Worm (Caenorhabditis elegans): ENCODE results near the gene egl-44.

Gene egl-44

DNA sequence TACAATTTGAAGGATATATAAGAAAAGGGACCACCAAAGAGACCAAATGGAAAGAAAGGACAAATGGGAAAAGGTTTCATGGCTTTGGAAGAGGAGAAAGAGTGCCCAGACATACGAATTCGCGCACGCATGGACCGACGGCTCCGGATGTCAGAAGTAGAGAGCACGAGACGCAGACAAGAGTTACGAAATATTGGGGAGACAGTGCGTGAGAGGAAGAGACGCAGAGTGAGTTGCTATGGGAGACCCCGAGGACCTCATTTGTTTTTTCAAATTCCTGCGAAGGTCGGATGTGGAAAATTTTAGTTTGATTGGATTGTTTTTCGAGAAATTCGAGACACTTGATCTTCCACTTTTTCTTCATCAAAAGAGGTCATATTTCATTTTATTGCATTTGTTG lies 38.0 kb downstream of the egl-44 start (continued):
- TF ChIP-seq dsc-1 (tag; optimal IDR thresholded peaks at IDR 0.05), result no peak
- TF ChIP-seq zip-4 (GFP tag; optimal IDR thresholded peaks at IDR 0.05), result peak; percentile 74
- peak in 1 of 2 experiments; percentile 5 for TF ChIP-seq lin-35 (GFP tag; optimal IDR thresholded peaks at IDR 0.05)
- peak; percentile 20 for TF ChIP-seq egl-13 (tag; optimal IDR thresholded peaks at IDR 0.05)
- no peak for TF ChIP-seq C04F5.9 (tag; optimal IDR thresholded peaks at IDR 0.05)
- peak; percentile 93 for TF ChIP-seq fkh-8 (tag; optimal IDR thresholded peaks at IDR 0.05)
- TF ChIP-seq Y116A8C.19 (tag; optimal IDR thresholded peaks at IDR 0.05; ENCODE audit: borderline replicate concordance), result no peak
- TF ChIP-seq nhr-77 (tag; optimal IDR thresholded peaks at IDR 0.05), result no peak
- TF ChIP-seq nhr-76 (tag; optimal IDR thresholded peaks at IDR 0.05), result no peak
- peak; percentile 55 for TF ChIP-seq snpc-4 (tag; optimal IDR thresholded peaks at IDR 0.05)
- no peak for TF ChIP-seq mab-9 (GFP tag; IDR thresholded peaks at IDR 0.05)
- TF ChIP-seq nhr-47 (tag; optimal IDR thresholded peaks at IDR 0.05), result peak; percentile 59
- TF ChIP-seq mep-1 (tag; optimal IDR thresholded peaks at IDR 0.05), result no peak
- TF ChIP-seq nhr-71 (tag; optimal IDR thresholded peaks at IDR 0.05), result peak; percentile 64
- no peak for TF ChIP-seq aha-1 (tag; optimal IDR thresholded peaks at IDR 0.05)
- no peak for TF ChIP-seq ztf-11 (tag; optimal IDR thresholded peaks at IDR 0.05)
- TF ChIP-seq nhr-28 (tag; optimal IDR thresholded peaks at IDR 0.05), result no peak
- no peak for TF ChIP-seq dpl-1 (GFP tag; optimal IDR thresholded peaks at IDR 0.05)
- TF ChIP-seq jun-1 (tag; optimal IDR thresholded peaks at IDR 0.05), result no peak
- no peak for TF ChIP-seq unc-30 (tag; optimal IDR thresholded peaks at IDR 0.05)
- TF ChIP-seq isw-1 (GFP tag; IDR thresholded peaks at IDR 0.05), result peak; percentile 57

DNA sequence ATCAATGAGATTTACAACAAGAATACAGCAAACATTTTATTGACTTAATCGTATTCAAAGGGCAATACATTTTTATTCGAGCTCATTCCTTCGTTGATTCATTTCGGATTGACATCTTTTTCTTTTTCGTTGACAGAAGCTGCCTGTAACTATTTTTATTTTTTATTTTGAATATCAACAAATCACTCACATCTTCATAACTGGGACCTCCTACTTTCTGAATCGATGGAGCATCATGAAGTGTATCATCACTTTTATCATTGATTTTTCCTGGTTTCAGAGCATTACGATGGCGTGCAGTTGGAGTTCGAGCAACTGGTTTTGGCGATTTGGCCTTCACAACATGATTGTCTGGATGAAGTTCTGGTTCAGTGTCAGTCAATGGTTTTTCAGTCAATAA lies 39.4 kb downstream of the egl-44 start, which contains the start of gene B0034.1:
Gene B0034.1, plus strand, starts transcription at position 301 of the 400 bp plus-strand sequence.
- TF ChIP-seq mdl-1 (tag; optimal IDR thresholded peaks at IDR 0.05), result no peak
- TF ChIP-seq sptf-1 (tag; optimal IDR thresholded peaks at IDR 0.05), result no peak
- TF ChIP-seq ces-1 (GFP tag; optimal IDR thresholded peaks at IDR 0.05), result no peak

DNA sequence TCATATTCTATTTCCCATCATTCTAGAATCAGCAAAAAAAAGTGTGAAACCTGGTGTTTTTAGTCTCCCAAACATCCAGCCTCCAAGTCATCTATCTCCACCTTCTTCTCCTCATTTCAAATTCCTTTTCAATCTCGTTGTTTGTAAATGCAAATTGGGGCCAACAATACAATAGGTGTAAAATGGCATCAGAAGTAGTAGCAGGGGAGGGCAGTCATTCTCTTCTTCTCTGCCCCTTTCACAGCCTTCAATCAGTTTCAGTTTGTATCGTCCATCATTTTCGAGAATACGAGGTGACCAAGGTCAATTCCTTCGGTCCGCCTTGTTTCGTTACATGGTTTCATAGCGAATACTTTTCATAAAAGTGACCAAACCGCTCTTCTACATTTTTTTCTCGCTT lies 40.7 kb downstream of the egl-44 start, which contains the start of gene B0034.4:
Gene B0034.4, minus strand, starts transcription at position 229 of the 400 bp plus-strand sequence.
- TF ChIP-seq isw-1 (GFP tag; IDR thresholded peaks at IDR 0.05) (no peak), lin-14 (GFP tag; optimal IDR thresholded peaks at IDR 0.05) (peak; percentile 14), efl-3 (GFP tag; optimal IDR thresholded peaks at IDR 0.05) (no peak), lin-15B (tag; optimal IDR thresholded peaks at IDR 0.05) (no peak)

ce11 chrII:5974878-5975277 lies 46.3 kb downstream of the egl-44 start, which contains the start of gene B0034.5:
Gene B0034.5, minus strand, starts transcription at chrII:5974978.
- no peak for TF ChIP-seq egl-13 (tag; optimal IDR thresholded peaks at IDR 0.05)
- no peak for TF ChIP-seq ztf-11 (tag; optimal IDR thresholded peaks at IDR 0.05)
- TF ChIP-seq F16B12.6 (tag; optimal IDR thresholded peaks at IDR 0.05), result no peak
- no peak for TF ChIP-seq hlh-4 (tag; optimal IDR thresholded peaks at IDR 0.05)
- TF ChIP-seq mef-2 (tag; optimal IDR thresholded peaks at IDR 0.05), result no peak
- TF ChIP-seq lin-13 (GFP tag; optimal IDR thresholded peaks at IDR 0.05), result no peak
- TF ChIP-seq sox-4 (tag; optimal IDR thresholded peaks at IDR 0.05), result no peak
- no peak for TF ChIP-seq snu-23 (GFP tag; optimal IDR thresholded peaks at IDR 0.05)
- TF ChIP-seq nhr-47 (tag; optimal IDR thresholded peaks at IDR 0.05), result no peak
- no peak for TF ChIP-seq hlh-17 (GFP tag; optimal IDR thresholded peaks at IDR 0.05; ENCODE audit: borderline replicate concordance)
- no peak for TF ChIP-seq lin-14 (GFP tag; optimal IDR thresholded peaks at IDR 0.05)
- no peak for TF ChIP-seq sptf-1 (tag; optimal IDR thresholded peaks at IDR 0.05)
- no peak for TF ChIP-seq lsy-2 (tag; optimal IDR thresholded peaks at IDR 0.05)
- TF ChIP-seq swsn-7 (tag; optimal IDR thresholded peaks at IDR 0.05), result no peak
- no peak for TF ChIP-seq mep-1 (tag; optimal IDR thresholded peaks at IDR 0.05)
- TF ChIP-seq tlp-1 (tag; optimal IDR thresholded peaks at IDR 0.05), result no peak
